Comparison of ENCODE assay signal across 3 worm cellular contexts in the genomic region with DNA sequence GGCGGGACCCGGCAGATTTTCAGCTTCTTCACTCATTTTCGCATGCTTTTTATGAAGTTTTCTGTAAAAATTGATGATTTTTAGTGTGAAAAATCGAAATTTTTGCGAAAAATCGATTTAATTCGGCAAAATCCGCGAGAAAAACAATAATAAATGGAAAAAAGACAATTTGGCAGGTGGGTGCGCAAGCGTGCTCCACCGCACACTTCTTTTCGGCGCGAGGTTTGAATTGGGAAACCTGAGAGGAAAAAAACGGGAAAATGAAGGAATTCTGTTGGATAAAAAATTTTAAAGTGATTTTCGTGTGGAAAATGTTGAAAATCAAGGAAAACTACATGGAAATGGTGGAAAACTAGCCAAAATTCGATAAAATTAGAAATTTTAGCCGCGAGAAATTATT.
TF ChIP-seq lines count a peak whose summit lies in the region.

Gene Y59C2A.2, minus strand, starts transcription at position 61 of the 400 bp plus-strand sequence.

TF ChIP-seq in whole organism, L1 larva, 84 proteins besides CTCF, POLR2A, EP300 and RAD21 (continued from another document and continues in another):
- peak; percentile 18 for TF ChIP-seq swsn-7 (tag; optimal IDR thresholded peaks at IDR 0.05; lab: Kevin White, UChicago)
- no peak for TF ChIP-seq unc-98 (GFP tag; IDR thresholded peaks at IDR 0.05; lab: Robert Waterston, UW)
- TF ChIP-seq nhr-20 (tag; optimal IDR thresholded peaks at IDR 0.05; lab: Kevin White, UChicago) = peak; percentile 15
- no peak for TF ChIP-seq ceh-90 (tag; optimal IDR thresholded peaks at IDR 0.05; lab: Kevin White, UChicago)
- TF ChIP-seq nhr-71 (tag; optimal IDR thresholded peaks at IDR 0.05; lab: Kevin White, UChicago) = no peak
- peak; percentile 19 for TF ChIP-seq mep-1 (tag; optimal IDR thresholded peaks at IDR 0.05; lab: Kevin White, UChicago)
- TF ChIP-seq nhr-11 (tag; optimal IDR thresholded peaks at IDR 0.05; lab: Kevin White, UChicago) = no peak
- no peak for TF ChIP-seq mef-2 (tag; optimal IDR thresholded peaks at IDR 0.05; lab: Kevin White, UChicago)
- TF ChIP-seq sox-4 (tag; optimal IDR thresholded peaks at IDR 0.05; lab: Kevin White, UChicago) = no peak
- TF ChIP-seq nhr-84 (tag; optimal IDR thresholded peaks at IDR 0.05; lab: Kevin White, UChicago) = no peak
- peak; percentile 4 for TF ChIP-seq unc-86 (tag; optimal IDR thresholded peaks at IDR 0.05; lab: Kevin White, UChicago)
- peak; percentile 2 to 74 (median 24) for TF ChIP-seq ceh-82 (tag; optimal IDR thresholded peaks at IDR 0.05; lab: Kevin White, UChicago)
- TF ChIP-seq ceh-8 (GFP tag; optimal IDR thresholded peaks at IDR 0.05; lab: Kevin White, UChicago) = no peak
- peak; percentile 39 for TF ChIP-seq aly-2 (tag; optimal IDR thresholded peaks at IDR 0.05; lab: Kevin White, UChicago)
- TF ChIP-seq ces-1 (GFP tag; optimal IDR thresholded peaks at IDR 0.05; lab: Kevin White, UChicago) = no peak
- TF ChIP-seq unc-30 (tag; optimal IDR thresholded peaks at IDR 0.05; lab: Kevin White, UChicago) = no peak
- no peak for TF ChIP-seq ama-1 (optimal IDR thresholded peaks at IDR 0.05; lab: Kevin White, UChicago)
- no peak for TF ChIP-seq ceh-88 (GFP tag; IDR thresholded peaks at IDR 0.05; lab: Robert Waterston, UW)
- no peak for TF ChIP-seq pqm-1 (tag; optimal IDR thresholded peaks at IDR 0.05; lab: Kevin White, UChicago)
- TF ChIP-seq skn-1 (tag; optimal IDR thresholded peaks at IDR 0.05; lab: Kevin White, UChicago) = peak; percentile 42
- TF ChIP-seq xbp-1 (tag; optimal IDR thresholded peaks at IDR 0.05; lab: Kevin White, UChicago) = peak; percentile 26
- no peak for TF ChIP-seq nhr-237 (tag; optimal IDR thresholded peaks at IDR 0.05; lab: Kevin White, UChicago)
- TF ChIP-seq snu-23 (GFP tag; optimal IDR thresholded peaks at IDR 0.05; lab: Kevin White, UChicago) = peak; percentile 54
- TF ChIP-seq hlh-4 (tag; optimal IDR thresholded peaks at IDR 0.05; lab: Kevin White, UChicago) = no peak
- TF ChIP-seq F16B12.6 (tag; optimal IDR thresholded peaks at IDR 0.05; lab: Kevin White, UChicago) = peak; percentile 35
- TF ChIP-seq C16A3.4 (tag; optimal IDR thresholded peaks at IDR 0.05; lab: Kevin White, UChicago) = peak; percentile 58
- TF ChIP-seq alr-1 (tag; optimal IDR thresholded peaks at IDR 0.05; lab: Kevin White, UChicago; ENCODE audit: borderline replicate concordance) = no peak
- no peak for TF ChIP-seq ets-5 (GFP tag; IDR thresholded peaks at IDR 0.05; lab: Robert Waterston, UW)
- TF ChIP-seq nhr-76 (tag; optimal IDR thresholded peaks at IDR 0.05; lab: Kevin White, UChicago) = no peak
- TF ChIP-seq egl-13 (tag; optimal IDR thresholded peaks at IDR 0.05; lab: Kevin White, UChicago) = no peak
- TF ChIP-seq nhr-85 (tag; lab: Kevin White, UChicago) = peak; percentile 61
- TF ChIP-seq blmp-1 (tag; optimal IDR thresholded peaks at IDR 0.05; lab: Kevin White, UChicago) = peak; percentile 25
- no peak for TF ChIP-seq tlp-1 (tag; optimal IDR thresholded peaks at IDR 0.05; lab: Kevin White, UChicago)
- no peak for TF ChIP-seq efl-3 (GFP tag; optimal IDR thresholded peaks at IDR 0.05; lab: Kevin White, UChicago)
- no peak for TF ChIP-seq snpc-4 (tag; optimal IDR thresholded peaks at IDR 0.05; lab: Kevin White, UChicago)
- TF ChIP-seq lir-3 (tag; optimal IDR thresholded peaks at IDR 0.05; lab: Kevin White, UChicago; ENCODE audit: poor library complexity) = no peak
- no peak for TF ChIP-seq hlh-17 (GFP tag; optimal IDR thresholded peaks at IDR 0.05; lab: Kevin White, UChicago; ENCODE audit: borderline replicate concordance)
- no peak for TF ChIP-seq ztf-4 (tag; optimal IDR thresholded peaks at IDR 0.05; lab: Kevin White, UChicago)
- TF ChIP-seq lin-14 (GFP tag; optimal IDR thresholded peaks at IDR 0.05; lab: Kevin White, UChicago) = peak; percentile 36
- TF ChIP-seq zip-4 (GFP tag; optimal IDR thresholded peaks at IDR 0.05; lab: Kevin White, UChicago) = no peak
- no peak for TF ChIP-seq aha-1 (tag; optimal IDR thresholded peaks at IDR 0.05; lab: Kevin White, UChicago)
- TF ChIP-seq fkh-8 (tag; optimal IDR thresholded peaks at IDR 0.05; lab: Kevin White, UChicago) = peak; percentile 23
- peak; percentile 93 to 97 for TF ChIP-seq lin-35 (GFP tag; optimal IDR thresholded peaks at IDR 0.05; lab: Kevin White, UChicago)
- peak; percentile 16 for TF ChIP-seq pax-3 (tag; optimal IDR thresholded peaks at IDR 0.05; lab: Kevin White, UChicago)

TF ChIP-seq in whole organism, L2 larva, 48 proteins besides CTCF, POLR2A, EP300 and RAD21 (continued from another document):
- no peak for TF ChIP-seq mab-5 (tag; optimal IDR thresholded peaks at IDR 0.05; lab: Kevin White, UChicago)
- TF ChIP-seq sem-4 (tag; optimal IDR thresholded peaks at IDR 0.05; lab: Kevin White, UChicago) = no peak
- no peak for TF ChIP-seq fos-1 (tag; optimal IDR thresholded peaks at IDR 0.05; lab: Kevin White, UChicago)
- peak; percentile 27 for TF ChIP-seq C34F6.9 (tag; optimal IDR thresholded peaks at IDR 0.05; lab: Kevin White, UChicago)
- peak in 1 of 2 experiments; percentile 71 for TF ChIP-seq lsy-2 (tag; optimal IDR thresholded peaks at IDR 0.05; lab: Kevin White, UChicago)
- no peak for TF ChIP-seq unc-39 (tag; optimal IDR thresholded peaks at IDR 0.05; lab: Kevin White, UChicago)
- TF ChIP-seq F13H6.1 (tag; optimal IDR thresholded peaks at IDR 0.05; lab: Kevin White, UChicago) = no peak
- TF ChIP-seq nhr-10 (tag; optimal IDR thresholded peaks at IDR 0.05; lab: Kevin White, UChicago) = no peak
- TF ChIP-seq skn-1 (tag; optimal IDR thresholded peaks at IDR 0.05; lab: Kevin White, UChicago) = no peak
- TF ChIP-seq nhr-129 (tag; optimal IDR thresholded peaks at IDR 0.05; lab: Kevin White, UChicago) = peak; percentile 29
- TF ChIP-seq blmp-1 (tag; optimal IDR thresholded peaks at IDR 0.05; lab: Kevin White, UChicago; ENCODE audit: insufficient read depth) = no peak
- no peak for TF ChIP-seq peb-1 (tag; optimal IDR thresholded peaks at IDR 0.05; lab: Kevin White, UChicago)
- no peak for TF ChIP-seq nhr-25 (tag; optimal IDR thresholded peaks at IDR 0.05; lab: Kevin White, UChicago)
- TF ChIP-seq lin-13 (GFP tag; optimal IDR thresholded peaks at IDR 0.05; lab: Kevin White, UChicago) = peak; percentile 53
- TF ChIP-seq dmd-4 (tag; optimal IDR thresholded peaks at IDR 0.05; lab: Kevin White, UChicago) = no peak
- TF ChIP-seq sma-9 (GFP tag; optimal IDR thresholded peaks at IDR 0.05; lab: Kevin White, UChicago) = no peak
- TF ChIP-seq sma-9 (tag; optimal IDR thresholded peaks at IDR 0.05; lab: Kevin White, UChicago) = no peak
- TF ChIP-seq mdl-1 (tag; optimal IDR thresholded peaks at IDR 0.05; lab: Kevin White, UChicago) = no peak
- TF ChIP-seq crh-2 (tag; optimal IDR thresholded peaks at IDR 0.05; lab: Kevin White, UChicago) = peak; percentile 8
- TF ChIP-seq nhr-6 (tag; optimal IDR thresholded peaks at IDR 0.05; lab: Kevin White, UChicago) = no peak
- TF ChIP-seq ceh-16 (tag; optimal IDR thresholded peaks at IDR 0.05; lab: Kevin White, UChicago) = no peak
- no peak for TF ChIP-seq R02D3.7 (tag; optimal IDR thresholded peaks at IDR 0.05; lab: Kevin White, UChicago)
- TF ChIP-seq Y55F3AM.14 (GFP tag; optimal IDR thresholded peaks at IDR 0.05; lab: Kevin White, UChicago) = no peak
TF ChIP-seq in whole organism, L2 larva: peak in this region for 7.

TF ChIP-seq in whole organism, L4 larva, 104 proteins besides CTCF, POLR2A, EP300 and RAD21 (continued from another document):
- TF ChIP-seq F49E8.2 (tag; optimal IDR thresholded peaks at IDR 0.05; lab: Kevin White, UChicago; ENCODE audit: borderline replicate concordance) (no peak), F26F4.8 (GFP tag; conservative IDR thresholded peaks at IDR 0.05; lab: Robert Waterston, UW) (no peak), F10B5.3 (tag; optimal IDR thresholded peaks at IDR 0.05; lab: Kevin White, UChicago) (no peak), pha-4 (GFP tag; IDR thresholded peaks at IDR 0.05; lab: Robert Waterston, UW) (no peak), pha-4 (tag; optimal IDR thresholded peaks at IDR 0.05; lab: Kevin White, UChicago) (no peak), ceh-44 (GFP tag; IDR thresholded peaks at IDR 0.05; lab: Robert Waterston, UW) (no peak), ZK546.5 (tag; optimal IDR thresholded peaks at IDR 0.05; lab: Kevin White, UChicago) (no peak), nhr-11 (tag; optimal IDR thresholded peaks at IDR 0.05; lab: Kevin White, UChicago) (no peak), mdt-29 (GFP tag; IDR thresholded peaks at IDR 0.05; lab: Robert Waterston, UW) (no peak), unc-39 (tag; optimal IDR thresholded peaks at IDR 0.05; lab: Kevin White, UChicago) (no peak), aha-1 (tag; lab: Kevin White, UChicago) (peak; percentile 49), cey-2 (tag; optimal IDR thresholded peaks at IDR 0.05; lab: Kevin White, UChicago; ENCODE audit: borderline replicate concordance, insufficient read depth) (no peak), ZK337.2 (GFP tag; IDR thresholded peaks at IDR 0.05; lab: Robert Waterston, UW) (no peak), ama-1 (optimal IDR thresholded peaks at IDR 0.05; lab: Kevin White, UChicago) (no peak), pqm-1 (tag; optimal IDR thresholded peaks at IDR 0.05; lab: Kevin White, UChicago) (no peak), T20F7.1 (GFP tag; optimal IDR thresholded peaks at IDR 0.05; lab: Kevin White, UChicago) (no peak), duxl-1 (tag; optimal IDR thresholded peaks at IDR 0.05; lab: Kevin White, UChicago; ENCODE audit: poor library complexity) (no peak), egl-43 (GFP tag; IDR thresholded peaks at IDR 0.05; lab: Robert Waterston, UW) (no peak), lin-38 (GFP tag; IDR thresholded peaks at IDR 0.05; lab: Robert Waterston, UW) (peak; percentile 92), daf-12 (tag; optimal IDR thresholded peaks at IDR 0.05; lab: Kevin White, UChicago) (no peak), F44E2.7 (GFP tag; IDR thresholded peaks at IDR 0.05; lab: Robert Waterston, UW) (no peak), ces-1 (GFP tag; optimal IDR thresholded peaks at IDR 0.05; lab: Kevin White, UChicago) (no peak), lir-3 (tag; optimal IDR thresholded peaks at IDR 0.05; lab: Kevin White, UChicago) (no peak), nhr-76 (tag; optimal IDR thresholded peaks at IDR 0.05; lab: Kevin White, UChicago) (no peak), lin-29 (GFP tag; IDR thresholded peaks at IDR 0.05; lab: Robert Waterston, UW) (no peak), lin-39 (tag; optimal IDR thresholded peaks at IDR 0.05; lab: Kevin White, UChicago) (no peak), R02D3.7 (tag; optimal IDR thresholded peaks at IDR 0.05; lab: Kevin White, UChicago) (no peak), dpl-1 (GFP tag; optimal IDR thresholded peaks at IDR 0.05; lab: Kevin White, UChicago) (peak; percentile 87), Y48G9A.11 (GFP tag; IDR thresholded peaks at IDR 0.05; lab: Robert Waterston, UW) (no peak), dve-1 (tag; optimal IDR thresholded peaks at IDR 0.05; lab: Kevin White, UChicago; ENCODE audit: insufficient read depth) (no peak), Y105C5A.15 (GFP tag; IDR thresholded peaks at IDR 0.05; lab: Robert Waterston, UW) (no peak), attf-4 (tag; optimal IDR thresholded peaks at IDR 0.05; lab: Kevin White, UChicago) (no peak), saeg-2 (GFP tag; IDR thresholded peaks at IDR 0.05; lab: Robert Waterston, UW) (no peak), unc-130 (GFP tag; optimal IDR thresholded peaks at IDR 0.05; lab: Kevin White, UChicago) (no peak), nhr-41 (GFP tag; IDR thresholded peaks at IDR 0.05; lab: Robert Waterston, UW) (no peak), T26A8.4 (GFP tag; IDR thresholded peaks at IDR 0.05; lab: Robert Waterston, UW) (no peak), fkh-10 (GFP tag; optimal IDR thresholded peaks at IDR 0.05; lab: Kevin White, UChicago) (peak; percentile 4), mes-2 (tag; optimal IDR thresholded peaks at IDR 0.05; lab: Kevin White, UChicago; ENCODE audit: poor library complexity, severe bottlenecking) (peak; percentile 70), lin-13 (GFP tag; optimal IDR thresholded peaks at IDR 0.05; lab: Kevin White, UChicago) (peak; percentile 11), spr-1 (tag; optimal IDR thresholded peaks at IDR 0.05; lab: Kevin White, UChicago) (no peak), madf-5 (GFP tag; IDR thresholded peaks at IDR 0.05; lab: Robert Waterston, UW) (no peak), nhr-28 (tag; optimal IDR thresholded peaks at IDR 0.05; lab: Kevin White, UChicago) (no peak), spr-3 (GFP tag; optimal IDR thresholded peaks at IDR 0.05; lab: Kevin White, UChicago) (no peak), ceh-32 (tag; optimal IDR thresholded peaks at IDR 0.05; lab: Kevin White, UChicago; ENCODE audit: poor library complexity) (no peak), mdl-1 (tag; optimal IDR thresholded peaks at IDR 0.05; lab: Kevin White, UChicago) (no peak), lim-7 (GFP tag; IDR thresholded peaks at IDR 0.05; lab: Robert Waterston, UW) (no peak), dmd-6 (GFP tag; IDR thresholded peaks at IDR 0.05; lab: Robert Waterston, UW) (no peak), nhr-237 (tag; optimal IDR thresholded peaks at IDR 0.05; lab: Kevin White, UChicago) (no peak), hif-1 (tag; optimal IDR thresholded peaks at IDR 0.05; lab: Kevin White, UChicago) (no peak), ceh-28 (tag; optimal IDR thresholded peaks at IDR 0.05; lab: Kevin White, UChicago) (no peak), gei-8 (GFP tag; optimal IDR thresholded peaks at IDR 0.05; lab: Kevin White, UChicago) (no peak), sdz-12 (GFP tag; optimal IDR thresholded peaks at IDR 0.05; lab: Kevin White, UChicago) (no peak), hlh-30 (tag; optimal IDR thresholded peaks at IDR 0.05; lab: Kevin White, UChicago; ENCODE audit: insufficient read depth) (peak; percentile 22)
